Fruit fly (Drosophila melanogaster) whole organism, embryonic: ENCODE measurements around the gene CG1161.
A peak's percentile ranks its signal among the peaks of the same experiment; 100 is the strongest.

ENCODE experiments used
- Ada2b ChIP-seq: fragments of 200-800 bp; sonication (Bioruptor generic); IDR thresholded peaks from 2 replicates; pipeline ENCODE4 v1.3.6; 2022; ENCODE audit warnings: missing biosample characterization, missing genetic modification characterization
- Awh ChIP-seq: fragments of 200-800 bp; sonication (Bioruptor generic); IDR thresholded peaks from 2 replicates; pipeline ENCODE4, ENCODE4 v1.3.6; 2022; ENCODE audit warnings: missing biosample characterization, missing genetic modification characterization
- Bgb ChIP-seq: fragments of 200-800 bp; sonication (Bioruptor generic); IDR thresholded peaks from 2 replicates; pipeline ENCODE4 v1.3.6; 2022; ENCODE audit warnings: missing biosample characterization, missing genetic modification characterization; ENCODE audit not compliant: partially characterized antibody
- C15 ChIP-seq: fragments of 200-800 bp; sonication (Bioruptor generic); IDR thresholded peaks from 3 replicates; pipeline ENCODE4 v1.3.6; 2022; ENCODE audit warnings: missing biosample characterization, missing genetic modification characterization
- CG11456 ChIP-seq: fragments of 200-800 bp; sonication (Bioruptor generic); IDR thresholded peaks from 3 replicates; pipeline ENCODE4 v1.3.6; 2022; ENCODE audit warnings: missing biosample characterization, missing genetic modification characterization
- CG12219 ChIP-seq: fragments of 200-800 bp; sonication (Bioruptor generic); optimal IDR thresholded peaks from 3 replicates; lab custom pipeline; 2018; ENCODE audit warnings: missing biosample characterization, mild to moderate bottlenecking, missing genetic modification characterization
- CG1233 ChIP-seq: fragments of 200-800 bp; sonication (Bioruptor generic); optimal IDR thresholded peaks from 4 replicates; lab custom pipeline; 2018; ENCODE audit warnings: missing biosample characterization, mild to moderate bottlenecking, missing genetic modification characterization
- CG12659 ChIP-seq: fragments of 200-800 bp; sonication (Bioruptor generic); optimal IDR thresholded peaks from 3 replicates; lab custom pipeline; 2017; ENCODE audit warnings: mild to moderate bottlenecking, missing biosample characterization, missing genetic modification reagents, missing genetic modification characterization
- CG15514 ChIP-seq: fragments of 200-800 bp; sonication (Bioruptor generic); optimal IDR thresholded peaks from 3 replicates; lab custom pipeline; 2017; ENCODE audit warnings: missing biosample characterization, missing genetic modification characterization, mild to moderate bottlenecking, moderate library complexity, missing genetic modification reagents
- CG16779 ChIP-seq: fragments of 200-800 bp; sonication (Bioruptor generic); IDR thresholded peaks from 2 replicates; pipeline ENCODE4 v1.3.6; 2022; ENCODE audit warnings: missing biosample characterization, missing genetic modification characterization
- CG1832 ChIP-seq: fragments of 200-800 bp; sonication (Bioruptor generic); optimal IDR thresholded peaks from 2 replicates; lab custom pipeline; 2017; ENCODE audit warnings: missing biosample characterization, mild to moderate bottlenecking, missing genetic modification characterization, inconsistent platforms
- CG18599 ChIP-seq: fragments of 200-800 bp; sonication (Bioruptor generic); optimal IDR thresholded peaks from 3 replicates; lab custom pipeline; 2017; ENCODE audit warnings: missing biosample characterization, missing genetic modification characterization, mild to moderate bottlenecking, moderate library complexity, missing genetic modification reagents
- CG2120 ChIP-seq: fragments of 200-800 bp; sonication (Bioruptor generic); optimal IDR thresholded peaks from 3 replicates; lab custom pipeline; 2016; ENCODE audit warnings: missing biosample characterization, missing genetic modification characterization
- CG2889 ChIP-seq: fragments of 200-800 bp; sonication (Bioruptor generic); IDR thresholded peaks from 3 replicates; pipeline ENCODE4 v1.3.6; 2022; ENCODE audit warnings: missing biosample characterization, missing genetic modification characterization
- CG6254 ChIP-seq: fragments of 200-800 bp; sonication (Bioruptor generic); optimal IDR thresholded peaks from 3 replicates; lab custom pipeline; 2017; ENCODE audit warnings: mild to moderate bottlenecking, missing biosample characterization, missing genetic modification reagents, missing genetic modification characterization
- CG7987 ChIP-seq: fragments of 200-800 bp; sonication (Bioruptor generic); optimal IDR thresholded peaks from 2 replicates; lab custom pipeline; 2018; ENCODE audit warnings: missing biosample characterization, mild to moderate bottlenecking, missing genetic modification characterization, moderate library complexity
- CkIIα-i1 ChIP-seq: fragments of 200-800 bp; sonication (Bioruptor generic); IDR thresholded peaks from 2 replicates; pipeline ENCODE4 v1.3.6; 2022; ENCODE audit warnings: missing biosample characterization, missing genetic modification characterization
- CrebB ChIP-seq: fragments of 200-800 bp; sonication (Bioruptor generic); optimal IDR thresholded peaks from 3 replicates; lab custom pipeline; 2018; ENCODE audit warnings: missing biosample characterization, mild to moderate bottlenecking, missing genetic modification characterization
- Dad ChIP-seq: fragments of 200-800 bp; sonication (Bioruptor generic); optimal IDR thresholded peaks from 3 replicates; lab custom pipeline; 2016; ENCODE audit warnings: missing biosample characterization, missing genetic modification characterization
- Doc3 ChIP-seq: fragments of 200-800 bp; sonication (Bioruptor generic); IDR thresholded peaks from 3 replicates; pipeline ENCODE4 v1.3.6; 2022; ENCODE audit warnings: missing biosample characterization, missing genetic modification characterization; ENCODE audit not compliant: partially characterized antibody
- Eip74EF ChIP-seq, 2 experiments: fragments of 200-800 bp in 1 of 2; fragments of >200 bp in 1 of 2; sonication (Bioruptor generic) in 1 of 2; optimal IDR thresholded peaks; 2 replicates each; lab custom pipeline; 2017 to 2019; ENCODE audit warnings: missing biosample characterization in 2 of 2, missing genetic modification characterization in 2 of 2, mild to moderate bottlenecking in 1 of 2, moderate library complexity in 1 of 2
- Fer3 ChIP-seq: fragments of 200-800 bp; sonication (Bioruptor generic); optimal IDR thresholded peaks from 2 replicates; lab custom pipeline; 2018; ENCODE audit warnings: missing biosample characterization, mild to moderate bottlenecking, missing genetic modification characterization, moderate library complexity
- Hey ChIP-seq: fragments of 200-800 bp; sonication (Bioruptor generic); optimal IDR thresholded peaks from 3 replicates; lab custom pipeline; 2018; ENCODE audit warnings: missing biosample characterization, mild to moderate bottlenecking, missing genetic modification characterization
- HmgZ ChIP-seq: fragments of 200-800 bp; sonication (Bioruptor generic); optimal IDR thresholded peaks from 2 replicates; lab custom pipeline; 2018; ENCODE audit warnings: missing biosample characterization, mild to moderate bottlenecking, missing genetic modification characterization
- Hr3 ChIP-seq: fragments of 200-800 bp; sonication (Bioruptor generic); optimal IDR thresholded peaks from 3 replicates; lab custom pipeline; 2016; ENCODE audit warnings: missing biosample characterization, missing genetic modification characterization
- Hr78 ChIP-seq, 2 experiments: fragments of 200-800 bp in 1 of 2; fragments of >200 bp in 1 of 2; sonication (Bioruptor generic) in 1 of 2; optimal IDR thresholded peaks; 2 replicates each; lab custom pipeline; 2017 to 2019; ENCODE audit warnings: missing biosample characterization in 2 of 2, missing genetic modification characterization in 2 of 2, mild to moderate bottlenecking in 1 of 2, moderate library complexity in 1 of 2
- Mad ChIP-seq: fragments of 200-800 bp; sonication (Bioruptor generic); optimal IDR thresholded peaks from 2 replicates; lab custom pipeline; 2016; ENCODE audit warnings: missing biosample characterization, missing genetic modification characterization
- Mes4 ChIP-seq: fragments of 200-800 bp; sonication (Bioruptor generic); optimal IDR thresholded peaks from 2 replicates; lab custom pipeline; 2016; ENCODE audit warnings: missing biosample characterization, missing genetic modification characterization
- Myb ChIP-seq: fragments of 200-800 bp; sonication (Bioruptor generic); optimal IDR thresholded peaks from 2 replicates; lab custom pipeline; 2016; ENCODE audit warnings: missing biosample characterization, missing genetic modification characterization
- Oaz ChIP-seq: fragments of 200-800 bp; sonication (Bioruptor generic); IDR thresholded peaks from 2 replicates; pipeline ENCODE4 v1.3.6; 2022; ENCODE audit warnings: missing biosample characterization, missing genetic modification characterization
- Opbp ChIP-seq: fragments of 200-800 bp; sonication (Bioruptor generic); IDR thresholded peaks from 3 replicates; pipeline ENCODE4 v1.3.6; 2022; ENCODE audit warnings: missing biosample characterization, missing genetic modification characterization; ENCODE audit not compliant: partially characterized antibody
- Side ChIP-seq: fragments of 200-800 bp; sonication (Bioruptor generic); optimal IDR thresholded peaks from 2 replicates; lab custom pipeline; 2016; ENCODE audit warnings: missing biosample characterization, missing genetic modification characterization
- Sin3A ChIP-seq: fragments of >200 bp; optimal IDR thresholded peaks from 2 replicates; lab custom pipeline; 2018
- amos ChIP-seq: fragments of 200-800 bp; sonication (Bioruptor generic); IDR thresholded peaks from 2 replicates; pipeline ENCODE4 v1.3.6; 2022; ENCODE audit warnings: missing biosample characterization, missing genetic modification characterization; ENCODE audit not compliant: partially characterized antibody
- chm ChIP-seq: fragments of 200-800 bp; sonication (Bioruptor generic); IDR thresholded peaks from 2 replicates; pipeline ENCODE4 v1.3.6; 2022; ENCODE audit warnings: missing biosample characterization, missing genetic modification characterization
- ci ChIP-seq: fragments of 200-800 bp; sonication (Bioruptor generic); IDR thresholded peaks from 3 replicates; pipeline ENCODE4 v1.3.6; 2022; ENCODE audit warnings: missing biosample characterization, missing genetic modification characterization
- ems ChIP-seq: fragments of 200-800 bp; sonication (Bioruptor generic); optimal IDR thresholded peaks from 3 replicates; lab custom pipeline; 2016; ENCODE audit warnings: missing biosample characterization, missing genetic modification characterization
- gce ChIP-seq: fragments of 200-800 bp; sonication (Bioruptor generic); IDR thresholded peaks from 3 replicates; pipeline ENCODE4 v1.3.6; 2022; ENCODE audit warnings: missing biosample characterization, missing genetic modification characterization
- ham ChIP-seq: fragments of 200-800 bp; sonication (Bioruptor generic); IDR thresholded peaks from 2 replicates; pipeline ENCODE4 v1.3.6; 2022; ENCODE audit warnings: missing biosample characterization, missing genetic modification characterization
- hkb ChIP-seq, 2 experiments: fragments of 200-800 bp in 1 of 2; fragments of >200 bp in 1 of 2; sonication (Bioruptor generic) in 1 of 2; IDR thresholded peaks in 1 of 2; optimal IDR thresholded peaks in 1 of 2; 2 replicates each; pipeline versions ENCODE4 v1.3.6 to Lab custom; 2017 to 2022; ENCODE audit warnings: missing biosample characterization in 1 of 2, missing genetic modification characterization in 1 of 2
- kni ChIP-seq: fragments of 200-800 bp; sonication (Bioruptor generic); optimal IDR thresholded peaks from 3 replicates; lab custom pipeline; 2017; ENCODE audit warnings: mild to moderate bottlenecking, missing biosample characterization, missing genetic modification reagents, missing genetic modification characterization
- lmd ChIP-seq: fragments of 200-800 bp; sonication (Bioruptor generic); IDR thresholded peaks from 2 replicates; pipeline ENCODE4 v1.3.6; 2022; ENCODE audit warnings: missing biosample characterization, missing genetic modification characterization
- lov ChIP-seq, 2 experiments: fragments of 200-800 bp in 1 of 2; fragments of >200 bp in 1 of 2; sonication (Bioruptor generic) in 1 of 2; IDR thresholded peaks in 1 of 2; optimal IDR thresholded peaks in 1 of 2; 2 replicates in 1 of 2; 3 replicates in 1 of 2; pipeline versions ENCODE4 v1.3.6 to Lab custom; 2017 to 2022; ENCODE audit warnings: missing biosample characterization in 1 of 2, missing genetic modification characterization in 1 of 2
- nom ChIP-seq: fragments of 200-800 bp; sonication (Bioruptor generic); optimal IDR thresholded peaks from 2 replicates; lab custom pipeline; 2017; ENCODE audit warnings: missing biosample characterization, missing genetic modification characterization, mild to moderate bottlenecking, moderate library complexity, missing genetic modification reagents
- odd ChIP-seq: fragments of 200-800 bp; sonication (Bioruptor generic); optimal IDR thresholded peaks from 2 replicates; lab custom pipeline; 2017; ENCODE audit warnings: missing biosample characterization, mild to moderate bottlenecking, missing genetic modification characterization
- phol ChIP-seq: fragments of 200-800 bp; sonication (Bioruptor generic); optimal IDR thresholded peaks from 3 replicates; lab custom pipeline; 2018; ENCODE audit warnings: missing biosample characterization, mild to moderate bottlenecking, missing genetic modification characterization, moderate library complexity
- slbo ChIP-seq: fragments of 200-800 bp; sonication (Bioruptor generic); IDR thresholded peaks from 2 replicates; pipeline ENCODE4 v1.3.6; 2022; ENCODE audit warnings: missing biosample characterization, missing genetic modification characterization
- unpg ChIP-seq: fragments of 200-800 bp; sonication (Bioruptor generic); optimal IDR thresholded peaks from 3 replicates; lab custom pipeline; 2018; ENCODE audit warnings: missing biosample characterization, mild to moderate bottlenecking, missing genetic modification characterization, moderate library complexity

CG1161 gene

dm6 chr3R:5368170-5368781, 13.4 kb downstream of the CG1161 start, which contains the start of gene Cerk (continued):
- no peak for TF ChIP-seq C15 (GFP tag; lab: Robert Waterston, UW)
- no peak for TF ChIP-seq Hey (tag; lab: Kevin White, UChicago)
- no peak for TF ChIP-seq CG16779
- peak; percentile 46 for TF ChIP-seq phol
- TF ChIP-seq Oaz: no peak
- peak; percentile 62; the same call in 1 of the 2 replicates for TF ChIP-seq slbo
- TF ChIP-seq CG18599 (GFP tag; lab: Kevin White, UChicago): peak; percentile 19
- TF ChIP-seq lov (optimal IDR thresholded peaks at IDR 0.05; lab: Kevin White, UChicago): no peak
- TF ChIP-seq lov (GFP tag; IDR thresholded peaks at IDR 0.05; lab: Robert Waterston, UW): 0 out of 3 replicates have a peak, but pooled peaks have one; percentile 36
- peak; percentile 42 for TF ChIP-seq Dad (GFP tag; lab: Kevin White, UChicago)
- TF ChIP-seq ci (GFP tag; lab: Robert Waterston, UW): peak; percentile 81
- no peak for TF ChIP-seq CG6254 (GFP tag; lab: Kevin White, UChicago)
- TF ChIP-seq Doc3: no peak
- TF ChIP-seq ham (GFP tag; lab: Robert Waterston, UW): no peak
- peak; percentile 53 for TF ChIP-seq HmgZ (tag; lab: Kevin White, UChicago)
- TF ChIP-seq hkb (optimal IDR thresholded peaks at IDR 0.05; lab: Kevin White, UChicago): no peak
- TF ChIP-seq hkb (GFP tag; IDR thresholded peaks at IDR 0.05; lab: Robert Waterston, UW): no peak
- peak; percentile 19 for TF ChIP-seq Hr3
- TF ChIP-seq Sin3A (lab: Kevin White, UChicago): peak; percentile 70
- TF ChIP-seq CG2120: peak; percentile 64
- no peak for TF ChIP-seq Awh (GFP tag; lab: Robert Waterston, UW)
- peak; percentile 75 for TF ChIP-seq CG15514 (GFP tag; lab: Kevin White, UChicago)
- peak; percentile 69; the same call in 1 of the 2 replicates for TF ChIP-seq amos (GFP tag; lab: Robert Waterston, UW)
- TF ChIP-seq Bgb (GFP tag; lab: Robert Waterston, UW): peak; percentile 68
- peak; percentile 23 for TF ChIP-seq unpg (GFP tag; lab: Kevin White, UChicago)
- TF ChIP-seq gce (GFP tag; lab: Robert Waterston, UW): no peak
- TF ChIP-seq Fer3 (tag; lab: Kevin White, UChicago): peak; percentile 36
- peak; percentile 13 for TF ChIP-seq CG1233 (GFP tag; lab: Kevin White, UChicago)
- no peak for TF ChIP-seq Mad
- TF ChIP-seq CrebB (tag; lab: Kevin White, UChicago): peak; percentile 6
- peak; percentile 24 for TF ChIP-seq ems (GFP tag; lab: Kevin White, UChicago)
- TF ChIP-seq odd (GFP tag; lab: Kevin White, UChicago): no peak
- TF ChIP-seq CG11456: peak; percentile 51; the same call in 1 of the 3 replicates
- peak; percentile 54 for TF ChIP-seq nom (GFP tag; lab: Kevin White, UChicago)
- peak; percentile 48; the same call in 1 of the 2 replicates for TF ChIP-seq lmd (GFP tag; lab: Robert Waterston, UW)
- no peak for TF ChIP-seq CG1832 (GFP tag; lab: Kevin White, UChicago)
- TF ChIP-seq CkIIα-i1 (GFP tag; lab: Robert Waterston, UW): no peak
- TF ChIP-seq CG12219 (GFP tag; lab: Kevin White, UChicago): no peak
- peak in 1 of 2 experiments; percentile 66 for TF ChIP-seq Eip74EF (GFP tag; optimal IDR thresholded peaks at IDR 0.05; lab: Kevin White, UChicago)
- TF ChIP-seq Side: peak; percentile 22
- TF ChIP-seq chm: peak; percentile 80
- TF ChIP-seq Hr78 (GFP tag; optimal IDR thresholded peaks at IDR 0.05; lab: Kevin White, UChicago): no peak
- no peak for TF ChIP-seq Ada2b (GFP tag; lab: Robert Waterston, UW)
- no peak for TF ChIP-seq kni (GFP tag; lab: Kevin White, UChicago)
- peak; percentile 95 for TF ChIP-seq Myb
- peak; percentile 79 for TF ChIP-seq Opbp (GFP tag; lab: Robert Waterston, UW)
- no peak for TF ChIP-seq CG2889 (GFP tag; lab: Robert Waterston, UW)
- TF ChIP-seq CG12659: peak; percentile 64
- TF ChIP-seq Mes4 (GFP tag; lab: Kevin White, UChicago): peak; percentile 37
- peak; percentile 55 for TF ChIP-seq CG7987 (GFP tag; lab: Kevin White, UChicago)
